Worm (Caenorhabditis elegans): ENCODE results near the gene Y37D8A.29.
A peak's percentile ranks its signal among the peaks of the same experiment; 100 is the strongest.
"Not testable (repeated sequence)": the region's sequence is repeated elsewhere in the genome, so short reads cannot be mapped to it uniquely, and the experiment has no call there.

The Y37D8A.29 gene

DNA sequence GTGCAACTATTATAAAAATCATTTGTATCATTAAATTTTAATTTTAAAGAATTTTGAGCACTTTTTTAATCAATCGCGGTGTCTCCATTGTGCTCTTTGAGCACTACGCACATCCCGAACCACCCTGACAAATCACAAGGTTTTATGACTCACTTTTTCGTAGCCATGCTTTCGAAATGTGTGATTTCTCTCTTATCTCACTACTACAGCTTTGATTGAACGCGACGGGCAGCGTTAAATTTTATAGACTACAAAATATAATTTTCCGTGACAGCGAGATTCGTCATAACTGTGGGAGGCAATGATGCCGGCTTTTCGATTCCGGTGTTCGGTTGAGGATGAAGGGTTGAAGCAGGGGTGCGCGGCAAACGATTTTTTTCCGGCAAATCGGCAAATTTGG lies 41.8 kb downstream of the Y37D8A.29 start:
- TF ChIP-seq madf-6 (GFP tag; IDR thresholded peaks at IDR 0.05) (no peak), nfyb-1 (GFP tag; IDR thresholded peaks at IDR 0.05) (0 out of 2 replicates have a peak, but pooled peaks have one; percentile 24), ceh-100 (GFP tag; IDR thresholded peaks at IDR 0.05) (no peak), ccch-3 (GFP tag; optimal IDR thresholded peaks at IDR 0.05) (no peak), let-607 (tag; optimal IDR thresholded peaks at IDR 0.05) (peak in 1 of 2 experiments; percentile 18), akir-1 (GFP tag; optimal IDR thresholded peaks at IDR 0.05) (no peak), nhr-80 (tag; optimal IDR thresholded peaks at IDR 0.05) (peak; percentile 69), ceh-91 (GFP tag; IDR thresholded peaks at IDR 0.05) (no peak), cebp-1 (GFP tag; IDR thresholded peaks at IDR 0.05) (no peak), cebp-1 (tag; optimal IDR thresholded peaks at IDR 0.05) (peak; percentile 40), zim-3 (tag; optimal IDR thresholded peaks at IDR 0.05) (no peak)

DNA sequence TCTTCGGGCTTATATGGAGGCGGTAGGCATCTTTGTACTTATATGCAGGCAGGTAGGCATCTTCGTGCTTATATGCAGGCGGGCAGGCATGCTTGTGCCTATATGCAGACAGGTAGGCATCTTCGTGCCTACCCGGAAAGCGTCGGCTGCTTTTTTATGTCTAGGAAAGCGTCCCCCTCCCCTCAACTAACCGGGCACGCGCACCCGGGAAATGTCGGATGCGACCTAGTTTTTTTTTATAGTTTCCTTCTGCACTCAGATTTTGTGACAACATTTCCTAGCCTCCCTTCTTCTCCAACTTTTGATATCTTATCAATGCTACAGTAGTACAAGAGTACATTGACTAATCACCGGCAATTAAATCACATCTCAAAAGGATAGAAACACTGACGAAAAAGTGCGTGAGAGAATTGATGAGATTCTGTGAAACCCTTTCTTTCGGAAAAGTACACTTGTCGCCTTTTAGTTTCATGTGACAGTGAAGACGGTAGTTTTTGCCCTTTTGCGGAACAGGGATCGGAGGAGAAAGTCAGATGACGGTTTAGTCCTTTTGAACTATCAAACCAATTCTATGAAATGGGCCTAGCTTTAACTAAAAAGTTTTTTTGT lies 42.4 kb downstream of the Y37D8A.29 start:
- peak; percentile 52 for TF ChIP-seq somi-1 (GFP tag; optimal IDR thresholded peaks at IDR 0.05)
- no peak for TF ChIP-seq F22D6.2 (tag; optimal IDR thresholded peaks at IDR 0.05)
- TF ChIP-seq lin-35 (GFP tag; optimal IDR thresholded peaks at IDR 0.05), result no peak
- no peak for TF ChIP-seq efl-1 (GFP tag; optimal IDR thresholded peaks at IDR 0.05)
- no peak for TF ChIP-seq dox-1 (GFP tag; IDR thresholded peaks at IDR 0.05)
- TF ChIP-seq madf-3 (GFP tag; IDR thresholded peaks at IDR 0.05), result no peak
- TF ChIP-seq cebp-1 (GFP tag; IDR thresholded peaks at IDR 0.05), result no peak
- no peak for TF ChIP-seq cebp-1 (tag; optimal IDR thresholded peaks at IDR 0.05)
- TF ChIP-seq ztf-25 (GFP tag; IDR thresholded peaks at IDR 0.05), result 0 out of 2 replicates have a peak, but pooled peaks have one; percentile 22
- TF ChIP-seq bed-1 (GFP tag; IDR thresholded peaks at IDR 0.05), result no peak
- no peak for TF ChIP-seq C06A6.2 (GFP tag; conservative IDR thresholded peaks at IDR 0.05)
- 0 out of 2 replicates have a peak, but pooled peaks have one; percentile 1 for TF ChIP-seq cebp-2 (GFP tag; IDR thresholded peaks at IDR 0.05)
- no peak for TF ChIP-seq nhr-27 (tag; optimal IDR thresholded peaks at IDR 0.05)
- TF ChIP-seq fkh-3 (tag; optimal IDR thresholded peaks at IDR 0.05), result no peak
- no peak for TF ChIP-seq F57A8.1 (GFP tag; optimal IDR thresholded peaks at IDR 0.05)
- no peak for TF ChIP-seq sea-2 (GFP tag; IDR thresholded peaks at IDR 0.05)
- TF ChIP-seq snpc-4 (GFP tag; optimal IDR thresholded peaks at IDR 0.05), result no peak
- TF ChIP-seq snpc-4 (tag; optimal IDR thresholded peaks at IDR 0.05), result peak in 3 of 4 experiments; percentile 9 to 61 (median 42)
- TF ChIP-seq F10E7.11 (tag; optimal IDR thresholded peaks at IDR 0.05), result no peak
- TF ChIP-seq ets-4 (GFP tag; optimal IDR thresholded peaks at IDR 0.05), result no peak
- no peak for TF ChIP-seq snpc-1.3 (tag; optimal IDR thresholded peaks at IDR 0.05; ENCODE audit: insufficient read depth)
- TF ChIP-seq hlh-26 (GFP tag; conservative IDR thresholded peaks at IDR 0.05), result no peak
- no peak for TF ChIP-seq rpc-1 (optimal IDR thresholded peaks at IDR 0.05)
- no peak for TF ChIP-seq rpc-1 (tag; optimal IDR thresholded peaks at IDR 0.05)
- TF ChIP-seq F39B2.1 (GFP tag; IDR thresholded peaks at IDR 0.05), result no peak
- no peak for TF ChIP-seq him-1 (tag; optimal IDR thresholded peaks at IDR 0.05)
- TF ChIP-seq lir-1 (GFP tag; conservative IDR thresholded peaks at IDR 0.05), result no peak

DNA sequence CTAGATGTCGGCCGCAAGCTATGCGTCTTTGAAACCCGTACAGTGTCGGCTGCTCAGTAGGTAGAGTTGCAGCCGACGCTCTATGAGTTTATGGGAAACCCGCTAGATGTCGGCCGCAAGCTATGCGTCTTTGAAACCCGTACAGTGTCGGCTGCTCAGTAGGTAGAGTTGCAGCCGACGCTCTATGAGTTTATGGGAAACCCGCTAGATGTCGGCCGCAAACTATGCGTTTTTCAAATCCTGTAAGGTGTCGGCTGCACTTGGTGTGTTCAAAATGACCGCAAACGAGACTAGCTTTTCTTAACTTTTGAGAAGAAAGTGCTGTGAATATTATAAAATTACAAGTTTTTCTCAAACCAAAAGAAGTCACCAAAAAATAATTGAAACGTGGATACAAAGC lies 43.3 kb downstream of the Y37D8A.29 start:
- TF ChIP-seq snpc-4 (GFP tag; optimal IDR thresholded peaks at IDR 0.05), result not testable (repeated sequence)
- TF ChIP-seq snpc-4 (tag; optimal IDR thresholded peaks at IDR 0.05), result peak in 2 of 4 experiments; percentile 67 to 76
